Worm (Caenorhabditis elegans): ENCODE data around the gene C05C10.3.

Gene C05C10.3

ce11 chrII:9967999-9968706, 31.5 kb upstream of the C05C10.3 start, which contains the start of the genes R53.4 and psf-1 (continued):
- peak; percentile 20 for TF ChIP-seq elt-2 (tag; optimal IDR thresholded peaks at IDR 0.05)
- TF ChIP-seq sox-4 (tag; optimal IDR thresholded peaks at IDR 0.05), result no peak
- no peak for TF ChIP-seq syd-9 (tag; optimal IDR thresholded peaks at IDR 0.05)
- TF ChIP-seq nhr-11 (tag; optimal IDR thresholded peaks at IDR 0.05), result no peak
- TF ChIP-seq ceh-30 (tag; optimal IDR thresholded peaks at IDR 0.05), result no peak
- TF ChIP-seq mec-3 (tag; optimal IDR thresholded peaks at IDR 0.05; ENCODE audit: borderline replicate concordance), result no peak
- TF ChIP-seq sdc-2 (tag; optimal IDR thresholded peaks at IDR 0.05), result no peak
- no peak for TF ChIP-seq ceh-6 (GFP tag; optimal IDR thresholded peaks at IDR 0.05)
- no peak for TF ChIP-seq ref-2 (tag; optimal IDR thresholded peaks at IDR 0.05)
- no peak for TF ChIP-seq hlh-15 (tag; optimal IDR thresholded peaks at IDR 0.05)
- no peak for TF ChIP-seq nfya-1 (tag; optimal IDR thresholded peaks at IDR 0.05)
- TF ChIP-seq ceh-19 (GFP tag; optimal IDR thresholded peaks at IDR 0.05), result no peak
- TF ChIP-seq hlh-13 (GFP tag; optimal IDR thresholded peaks at IDR 0.05), result no peak
- TF ChIP-seq ceh-31 (tag; optimal IDR thresholded peaks at IDR 0.05), result peak; percentile 86
- no peak for TF ChIP-seq F13H6.1 (tag; optimal IDR thresholded peaks at IDR 0.05)
- no peak for TF ChIP-seq ceh-9 (tag; optimal IDR thresholded peaks at IDR 0.05)
- no peak for TF ChIP-seq ceh-24 (tag; optimal IDR thresholded peaks at IDR 0.05)
- no peak for TF ChIP-seq ceh-22 (tag; optimal IDR thresholded peaks at IDR 0.05)
- TF ChIP-seq dve-1 (tag; optimal IDR thresholded peaks at IDR 0.05), result no peak
- TF ChIP-seq C08G9.2 (tag; optimal IDR thresholded peaks at IDR 0.05), result peak; percentile 74
- no peak for TF ChIP-seq hlh-6 (tag; optimal IDR thresholded peaks at IDR 0.05)
- TF ChIP-seq ceh-45 (GFP tag; IDR thresholded peaks at IDR 0.05), result no peak
- no peak for TF ChIP-seq pros-1 (tag; optimal IDR thresholded peaks at IDR 0.05)
- TF ChIP-seq ztf-16 (tag; optimal IDR thresholded peaks at IDR 0.05), result no peak
- TF ChIP-seq npax-4 (tag; optimal IDR thresholded peaks at IDR 0.05), result no peak
- TF ChIP-seq elt-4 (tag; optimal IDR thresholded peaks at IDR 0.05), result no peak
- TF ChIP-seq pqm-1 (tag; optimal IDR thresholded peaks at IDR 0.05), result no peak
- no peak for TF ChIP-seq fkh-6 (tag; optimal IDR thresholded peaks at IDR 0.05)
- peak; percentile 25 for TF ChIP-seq unc-42 (tag; optimal IDR thresholded peaks at IDR 0.05)
- no peak for TF ChIP-seq lin-11 (tag; optimal IDR thresholded peaks at IDR 0.05)
- peak; percentile 21 for TF ChIP-seq ahr-1 (tag; optimal IDR thresholded peaks at IDR 0.05)
- no peak for TF ChIP-seq fax-1 (tag; optimal IDR thresholded peaks at IDR 0.05)
- no peak for TF ChIP-seq Y22D7AL.16 (tag; optimal IDR thresholded peaks at IDR 0.05)
- no peak for TF ChIP-seq fkh-10 (GFP tag; optimal IDR thresholded peaks at IDR 0.05)
- no peak for TF ChIP-seq rnt-1 (tag; optimal IDR thresholded peaks at IDR 0.05)
- no peak for TF ChIP-seq odd-2 (tag; optimal IDR thresholded peaks at IDR 0.05)
- TF ChIP-seq ets-4 (tag; optimal IDR thresholded peaks at IDR 0.05), result peak; percentile 69
- TF ChIP-seq ama-1 (optimal IDR thresholded peaks at IDR 0.05), result no peak
- TF ChIP-seq pha-2 (tag; optimal IDR thresholded peaks at IDR 0.05), result no peak
- no peak for TF ChIP-seq pax-1 (tag; optimal IDR thresholded peaks at IDR 0.05)
- TF ChIP-seq K09A11.1 (tag; optimal IDR thresholded peaks at IDR 0.05; ENCODE audit: insufficient read depth), result no peak
- TF ChIP-seq pha-4 (tag; optimal IDR thresholded peaks at IDR 0.05), result no peak
- no peak for TF ChIP-seq lim-6 (tag; optimal IDR thresholded peaks at IDR 0.05)
- TF ChIP-seq ceh-48 (tag; optimal IDR thresholded peaks at IDR 0.05), result no peak
- no peak for TF ChIP-seq nhr-232 (tag; optimal IDR thresholded peaks at IDR 0.05)
- no peak for TF ChIP-seq che-1 (tag; optimal IDR thresholded peaks at IDR 0.05)
- no peak for TF ChIP-seq K02D7.2 (tag; optimal IDR thresholded peaks at IDR 0.05)
